Fruit fly (Drosophila melanogaster): ENCODE results near the gene Marf.

Gene Marf

dm6 chrX:6372769-6373197 lies 7.0 kb downstream of the Marf start, which contains the start of gene PpV (continued):
- TF ChIP-seq CG34376 (GFP tag; optimal IDR thresholded peaks at IDR 0.05) (no peak), klu (GFP tag; IDR thresholded peaks at IDR 0.05) (no peak), pum (GFP tag; optimal IDR thresholded peaks at IDR 0.05) (no peak), sob (GFP tag; IDR thresholded peaks at IDR 0.05) (no peak), trem (tag; optimal IDR thresholded peaks at IDR 0.05) (peak; percentile 78), CG34422 (GFP tag; IDR thresholded peaks at IDR 0.05) (no peak), D19B (GFP tag; optimal IDR thresholded peaks at IDR 0.05) (no peak), repo (GFP tag; optimal IDR thresholded peaks at IDR 0.05) (no peak), zfh2 (GFP tag; optimal IDR thresholded peaks at IDR 0.05) (no peak), CG9727 (GFP tag; optimal IDR thresholded peaks at IDR 0.05) (no peak), otp (GFP tag; IDR thresholded peaks at IDR 0.05) (peak; percentile 56; the same call in 1 of the 3 replicates), CG18599 (GFP tag; optimal IDR thresholded peaks at IDR 0.05) (peak; percentile 37), lov (optimal IDR thresholded peaks at IDR 0.05) (no peak), lov (GFP tag; IDR thresholded peaks at IDR 0.05) (no peak), fd64A (GFP tag; optimal IDR thresholded peaks at IDR 0.05) (no peak), CG8281 (tag; optimal IDR thresholded peaks at IDR 0.05) (no peak), CG10366 (GFP tag; IDR thresholded peaks at IDR 0.05) (no peak), CG3407 (GFP tag; optimal IDR thresholded peaks at IDR 0.05) (no peak), CG1233 (GFP tag; optimal IDR thresholded peaks at IDR 0.05) (no peak), CG3065 (GFP tag; optimal IDR thresholded peaks at IDR 0.05) (no peak), H15 (GFP tag; IDR thresholded peaks at IDR 0.05) (no peak), Kr (GFP tag; optimal IDR thresholded peaks at IDR 0.05) (no peak), Spps (tag; optimal IDR thresholded peaks at IDR 0.05) (no peak), wek (GFP tag; optimal IDR thresholded peaks at IDR 0.05) (no peak), CG9215 (GFP tag; IDR thresholded peaks at IDR 0.05) (no peak), CG11504 (tag; optimal IDR thresholded peaks at IDR 0.05) (peak; percentile 32), crp (GFP tag; optimal IDR thresholded peaks at IDR 0.05) (peak in 1 of 2 experiments; percentile 19), CG18011 (GFP tag; optimal IDR thresholded peaks at IDR 0.05) (no peak), CG11560 (tag; IDR thresholded peaks at IDR 0.05) (peak; percentile 39; the same call in 1 of the 3 replicates), ssp (GFP tag; IDR thresholded peaks at IDR 0.05) (no peak), tna (GFP tag; IDR thresholded peaks at IDR 0.05; ENCODE audit: partially characterized antibody) (no peak), CG2129 (GFP tag; IDR thresholded peaks at IDR 0.05; ENCODE audit: partially characterized antibody) (no peak), fd3F (GFP tag; optimal IDR thresholded peaks at IDR 0.05) (no peak), Stat92E (GFP tag; optimal IDR thresholded peaks at IDR 0.05) (no peak), CG17829 (tag; optimal IDR thresholded peaks at IDR 0.05) (peak; percentile 30), CG17186 (GFP tag; optimal IDR thresholded peaks at IDR 0.05) (peak; percentile 28), CG8290 (GFP tag; optimal IDR thresholded peaks at IDR 0.05) (peak; percentile 36), CG8290 (tag; optimal IDR thresholded peaks at IDR 0.05) (no peak), B-H1 (GFP tag; IDR thresholded peaks at IDR 0.05) (no peak), run (tag; optimal IDR thresholded peaks at IDR 0.05) (no peak), CkIIα-i1 (GFP tag; IDR thresholded peaks at IDR 0.05) (no peak), Neu2 (GFP tag; optimal IDR thresholded peaks at IDR 0.05; ENCODE audit: borderline replicate concordance) (no peak), insv (GFP tag; optimal IDR thresholded peaks at IDR 0.05) (peak; percentile 94 to 99), CG14710 (tag; optimal IDR thresholded peaks at IDR 0.05) (peak; percentile 100), wor (GFP tag; IDR thresholded peaks at IDR 0.05) (no peak), Oaz (GFP tag; IDR thresholded peaks at IDR 0.05) (no peak), Atf6 (GFP tag; IDR thresholded peaks at IDR 0.05) (no peak), pzg (GFP tag; optimal IDR thresholded peaks at IDR 0.05) (peak; percentile 93), Xrp1 (GFP tag; IDR thresholded peaks at IDR 0.05) (no peak), CG8765 (GFP tag; IDR thresholded peaks at IDR 0.05) (no peak), CG6254 (GFP tag; optimal IDR thresholded peaks at IDR 0.05) (no peak), CG2202 (tag; optimal IDR thresholded peaks at IDR 0.05) (no peak)

Data from whole organism, embryonic.